Fruit fly (Drosophila melanogaster) whole organism, pupa: Measurements from ENCODE around the gene CG42512.
A peak's percentile ranks its signal among the peaks of the same experiment; 100 is the strongest.

ENCODE experiments used
- CG14655 ChIP-seq: fragments of 200-800 bp; sonication (Bioruptor generic); optimal IDR thresholded peaks from 3 replicates; lab custom pipeline; 2017; ENCODE audit warnings: mild to moderate bottlenecking, missing biosample characterization, missing genetic modification reagents, missing genetic modification characterization
- CG34367 ChIP-seq: fragments of 200-800 bp; sonication (Bioruptor generic); optimal IDR thresholded peaks from 2 replicates; lab custom pipeline; 2018; ENCODE audit warnings: missing biosample characterization, mild to moderate bottlenecking, missing genetic modification characterization
- CG8159 ChIP-seq: fragments of 200-800 bp; sonication (Bioruptor generic); optimal IDR thresholded peaks from 3 replicates; lab custom pipeline; 2018; ENCODE audit warnings: missing biosample characterization, mild to moderate bottlenecking, missing genetic modification characterization, moderate library complexity
- CG8301 ChIP-seq: fragments of 200-800 bp; sonication (Bioruptor generic); optimal IDR thresholded peaks from 2 replicates; lab custom pipeline; 2018; ENCODE audit warnings: missing biosample characterization, mild to moderate bottlenecking, missing genetic modification characterization
- EcR ChIP-seq: fragments of 200-800 bp; sonication (Bioruptor generic); optimal IDR thresholded peaks from 3 replicates; lab custom pipeline; 2019; ENCODE audit warnings: missing biosample characterization, missing genetic modification characterization, mild to moderate bottlenecking, moderate library complexity, missing genetic modification reagents
- Ets98B ChIP-seq: fragments of 200-800 bp; sonication (Bioruptor generic); IDR thresholded peaks from 2 replicates; pipeline ENCODE4 v1.3.6; 2022; ENCODE audit warnings: missing biosample characterization, missing genetic modification characterization
- Pif1B ChIP-seq: fragments of 200-800 bp; sonication (Bioruptor generic); optimal IDR thresholded peaks from 3 replicates; lab custom pipeline; 2016; ENCODE audit warnings: missing biosample characterization, missing genetic modification characterization
- fd96Ca ChIP-seq: fragments of 200-800 bp; sonication (Bioruptor generic); IDR thresholded peaks from 3 replicates; pipeline ENCODE4 v1.3.6; 2022; ENCODE audit warnings: missing biosample characterization, missing genetic modification characterization
- rn ChIP-seq: fragments of 200-800 bp; sonication (Bioruptor generic); IDR thresholded peaks from 2 replicates; pipeline ENCODE4 v1.3.6; 2022; ENCODE audit warnings: missing biosample characterization, missing genetic modification characterization

DNA sequence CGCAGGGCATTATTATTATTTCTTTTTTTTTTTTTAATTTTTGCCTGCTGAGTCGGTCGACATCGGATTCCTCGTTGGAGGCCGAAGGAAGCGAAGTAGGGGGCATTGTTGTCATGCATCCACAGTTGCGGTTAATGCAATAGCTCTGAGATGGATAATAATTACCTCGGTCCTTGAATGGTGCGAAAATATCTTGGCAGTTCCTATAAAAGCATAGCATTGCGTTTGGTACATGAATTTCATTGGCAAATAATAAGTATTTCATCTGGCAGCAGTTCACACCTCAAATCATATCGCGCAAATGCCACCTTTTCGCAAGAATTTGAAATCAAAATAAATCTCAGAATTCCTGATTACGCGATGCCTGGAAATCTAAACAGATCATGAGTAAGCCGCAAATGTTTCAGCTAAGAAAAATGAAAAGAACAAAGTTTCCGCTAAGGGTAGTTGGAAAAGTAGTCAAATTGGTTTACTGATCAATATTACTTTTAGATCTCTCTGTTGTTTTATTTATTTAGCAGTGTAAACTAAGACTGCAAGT lies 4.0 kb upstream of the CG42512 start:
- TF ChIP-seq rn (GFP tag; lab: Robert Waterston, UW) (no peak), CG8301 (no peak), CG14655 (GFP tag; lab: Kevin White, UChicago) (no peak), CG34367 (no peak), Pif1B (GFP tag; lab: Kevin White, UChicago) (no peak), CG8159 (tag; lab: Kevin White, UChicago) (peak; percentile 36), fd96Ca (GFP tag; lab: Robert Waterston, UW) (no peak), EcR (GFP tag; lab: Kevin White, UChicago) (no peak), Ets98B (no peak)
